Fruit fly (Drosophila melanogaster) whole organism, wandering third instar larva: ENCODE data around the gene CG31778.

Experiments used
- HLH106 ChIP-seq: fragments of 200-800 bp; optimal IDR thresholded peaks from 3 replicates; lab custom pipeline; 2019; ENCODE audit warnings: missing biosample characterization, mild to moderate bottlenecking, missing genetic modification characterization, moderate library complexity
- tai ChIP-seq: sonication (Bioruptor generic); optimal IDR thresholded peaks from 2 replicates; lab custom pipeline; 2016; ENCODE audit warnings: missing biosample characterization, missing genetic modification characterization

DNA sequence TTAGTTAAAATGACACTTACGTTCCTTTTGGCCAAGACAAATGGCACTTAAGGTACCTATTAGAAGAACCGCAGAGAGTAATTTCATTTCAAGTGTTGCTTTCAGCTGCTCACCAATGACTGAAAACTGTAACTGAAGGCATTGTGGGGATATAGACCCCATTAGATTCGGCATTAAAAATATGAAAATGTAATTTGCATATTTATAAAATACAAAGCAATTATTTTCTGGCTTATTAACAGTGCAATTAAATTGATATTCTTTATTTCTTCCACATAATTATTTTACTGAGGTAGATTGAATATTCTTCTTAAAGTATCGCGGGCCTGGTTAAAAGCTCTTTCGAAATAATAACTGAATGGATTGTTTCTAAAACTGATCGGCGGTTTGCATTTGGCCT lies 36.3 kb downstream of the CG31778 start, which contains the start of gene Sfp24Bd:
- no peak for TF ChIP-seq HLH106 (tag; lab: Kevin White, UChicago)
- TF ChIP-seq tai (GFP tag; lab: Kevin White, UChicago) = no peak
